Worm (Caenorhabditis elegans) whole organism, L3 larva: ENCODE data around the gene F14H3.4.

Experiments
- ZK546.5 ChIP-seq: sonication (generic microtip); optimal IDR thresholded peaks from 2 replicates; lab custom pipeline; 2017; ENCODE audit warnings: missing biosample characterization, missing genetic modification characterization
- ama-1 ChIP-seq: fragments of 150-350 bp; optimal IDR thresholded peaks from 2 replicates; lab custom pipeline; 2018
- ceh-28 ChIP-seq: fragments of 150-350 bp; optimal IDR thresholded peaks from 2 replicates; lab custom pipeline; 2014; ENCODE audit warnings: missing biosample characterization, missing genetic modification reagents, missing genetic modification characterization
- mml-1 ChIP-seq: fragments of 150-350 bp; sonication (generic microtip); optimal IDR thresholded peaks from 3 replicates; lab custom pipeline; 2014; ENCODE audit warnings: missing biosample characterization, missing genetic modification characterization
- nfya-1 ChIP-seq: sonication (generic microtip); optimal IDR thresholded peaks from 2 replicates; lab custom pipeline; 2017; ENCODE audit warnings: missing genetic modification characterization, mild to moderate bottlenecking, missing compliant biosample characterization, antibody characterized with exemption, moderate library complexity; ENCODE audit not compliant: insufficient read depth
- nhr-11 ChIP-seq: fragments of 150-350 bp; optimal IDR thresholded peaks from 2 replicates; lab custom pipeline; 2014; ENCODE audit warnings: missing biosample characterization, missing genetic modification characterization
- nhr-12 ChIP-seq: fragments of 150-350 bp; optimal IDR thresholded peaks from 2 replicates; lab custom pipeline; 2014; ENCODE audit warnings: missing biosample characterization, missing genetic modification characterization
- nhr-43 ChIP-seq: sonication (generic microtip); optimal IDR thresholded peaks from 2 replicates; lab custom pipeline; 2016; ENCODE audit warnings: mild to moderate bottlenecking, missing genetic modification characterization, missing compliant biosample characterization; ENCODE audit not compliant: poor library complexity, severe bottlenecking
- nhr-76 ChIP-seq: fragments of 150-350 bp; sonication (generic microtip); optimal IDR thresholded peaks from 5 replicates; lab custom pipeline; 2014; ENCODE audit warnings: missing biosample characterization, missing genetic modification characterization
- pha-4 ChIP-seq: fragments of 150-350 bp; optimal IDR thresholded peaks from 2 replicates; lab custom pipeline; 2014; ENCODE audit warnings: missing biosample characterization, missing genetic modification reagents, missing genetic modification characterization
- pqm-1 ChIP-seq: fragments of 150-350 bp; optimal IDR thresholded peaks from 2 replicates; lab custom pipeline; 2017; ENCODE audit warnings: missing biosample characterization, missing genetic modification characterization, inconsistent platforms
- unc-39 ChIP-seq: sonication (generic microtip); optimal IDR thresholded peaks from 4 replicates; lab custom pipeline; 2017; ENCODE audit warnings: missing biosample characterization, missing genetic modification characterization
- ztf-11 ChIP-seq: fragments of 150-350 bp; optimal IDR thresholded peaks from 2 replicates; lab custom pipeline; 2014; ENCODE audit warnings: missing biosample characterization, missing genetic modification characterization

DNA sequence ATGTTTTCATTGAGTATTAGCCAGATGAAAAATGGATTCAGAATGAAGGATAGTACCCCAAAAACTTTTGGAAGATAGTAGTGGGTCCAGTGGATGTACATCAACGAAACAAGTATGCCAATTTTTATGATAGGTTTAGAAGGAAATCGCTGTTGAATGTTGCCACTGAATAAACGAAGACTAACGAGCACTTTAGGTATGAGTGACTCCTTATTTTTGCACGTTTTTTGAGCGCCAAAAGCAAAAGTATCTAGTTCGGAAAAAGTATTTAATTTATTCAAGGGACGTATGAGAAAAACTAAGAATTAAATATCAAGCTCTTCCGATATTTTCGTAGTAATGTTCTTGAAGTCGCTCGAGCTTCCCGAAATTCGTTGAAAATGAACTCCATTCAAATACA lies 19.0 kb upstream of the F14H3.4 start, which contains the start of gene srj-10:
- TF ChIP-seq nhr-76 (no peak), ama-1 (no peak), unc-39 (tag; lab: Kevin White, UChicago) (no peak), nfya-1 (tag; lab: Kevin White, UChicago) (no peak), mml-1 (tag; lab: Kevin White, UChicago) (no peak), nhr-11 (no peak), ZK546.5 (tag; lab: Kevin White, UChicago) (no peak), pha-4 (tag; lab: Kevin White, UChicago) (no peak), ztf-11 (no peak), ceh-28 (tag; lab: Kevin White, UChicago) (no peak), pqm-1 (tag; lab: Kevin White, UChicago) (no peak), nhr-12 (no peak), nhr-43 (tag; lab: Kevin White, UChicago) (no peak)
